Worm (Caenorhabditis elegans) whole organism, midembryonic: ENCODE results near the gene pigg-1.

ENCODE experiments used
- flt-1 ChIP-seq: fragments of 200-800 bp; sonication (Bioruptor generic); IDR thresholded peaks from 2 replicates; pipeline ENCODE4 v1.3.6; 2022; ENCODE audit warnings: missing genetic modification characterization, missing compliant biosample characterization
- klf-2 ChIP-seq: fragments of 200-800 bp; sonication (Bioruptor generic); conservative IDR thresholded peaks from 2 replicates; pipeline ENCODE4 v1.3.6; 2022; ENCODE audit warnings: missing genetic modification reagents, missing genetic modification characterization, missing compliant biosample characterization
- med-1 ChIP-seq: sonication (generic microtip); optimal IDR thresholded peaks from 2 replicates; lab custom pipeline; 2017; ENCODE audit warnings: missing genetic modification characterization, mild to moderate bottlenecking, missing compliant biosample characterization, antibody characterized with exemption, missing genetic modification reagents; ENCODE audit not compliant: insufficient read depth
- ref-1 ChIP-seq: fragments of 200-800 bp; sonication (Bioruptor generic); conservative IDR thresholded peaks from 2 replicates; pipeline ENCODE4 v1.3.6; 2022; ENCODE audit warnings: missing genetic modification reagents, missing genetic modification characterization, missing compliant biosample characterization

ce11 chrII:8587660-8588230 lies 12.3 kb downstream of the pigg-1 start:
- TF ChIP-seq flt-1 (GFP tag; lab: Robert Waterston, UW) (no peak), klf-2 (no peak), med-1 (no peak), ref-1 (GFP tag; lab: Robert Waterston, UW) (no peak)
